Fruit fly (Drosophila melanogaster) whole organism, embryonic: ENCODE results near the gene CLS.

ENCODE experiments used
- Abd-B ChIP-seq: fragments of 200-800 bp; sonication (Bioruptor generic); optimal IDR thresholded peaks from 2 replicates; lab custom pipeline; 2018; ENCODE audit warnings: missing biosample characterization, mild to moderate bottlenecking, missing genetic modification characterization, moderate library complexity
- B-H2 ChIP-seq: fragments of 200-800 bp; sonication (Bioruptor generic); optimal IDR thresholded peaks from 2 replicates; lab custom pipeline; 2018; ENCODE audit warnings: missing biosample characterization, mild to moderate bottlenecking, missing genetic modification characterization
- CG11398 ChIP-seq: fragments of 200-800 bp; sonication (Bioruptor generic); optimal IDR thresholded peaks from 2 replicates; lab custom pipeline; 2016; ENCODE audit warnings: missing biosample characterization, missing genetic modification characterization
- CG11504 ChIP-seq: fragments of 200-800 bp; sonication (Bioruptor generic); optimal IDR thresholded peaks from 3 replicates; lab custom pipeline; 2019; ENCODE audit warnings: missing biosample characterization, mild to moderate bottlenecking, missing genetic modification characterization, moderate library complexity
- CG13123 ChIP-seq: fragments of 200-800 bp; sonication (Bioruptor generic); optimal IDR thresholded peaks from 2 replicates; lab custom pipeline; 2016; ENCODE audit warnings: missing biosample characterization, missing genetic modification characterization
- CG15073 ChIP-seq: fragments of 200-800 bp; sonication (Bioruptor generic); optimal IDR thresholded peaks from 2 replicates; lab custom pipeline; 2016; ENCODE audit warnings: missing biosample characterization, missing genetic modification characterization
- CG1602 ChIP-seq: fragments of 200-800 bp; sonication (Bioruptor generic); optimal IDR thresholded peaks from 3 replicates; lab custom pipeline; 2016; ENCODE audit warnings: missing biosample characterization, missing genetic modification characterization
- CG1603 ChIP-seq: fragments of 200-800 bp; sonication (Bioruptor generic); optimal IDR thresholded peaks from 2 replicates; lab custom pipeline; 2019; ENCODE audit warnings: missing biosample characterization, mild to moderate bottlenecking, missing genetic modification characterization, moderate library complexity
- CG17829 ChIP-seq: fragments of 200-800 bp; optimal IDR thresholded peaks from 2 replicates; lab custom pipeline; 2019; ENCODE audit warnings: missing biosample characterization, mild to moderate bottlenecking, missing genetic modification characterization, moderate library complexity
- CG18011 ChIP-seq: fragments of 200-800 bp; sonication (Bioruptor generic); optimal IDR thresholded peaks from 2 replicates; lab custom pipeline; 2017; ENCODE audit warnings: missing biosample characterization, missing genetic modification characterization, mild to moderate bottlenecking, moderate library complexity, missing genotype
- CG2116 ChIP-seq: fragments of 200-800 bp; sonication (Bioruptor generic); optimal IDR thresholded peaks from 3 replicates; lab custom pipeline; 2018; ENCODE audit warnings: missing biosample characterization, mild to moderate bottlenecking, missing genetic modification characterization
- CG3407 ChIP-seq: fragments of 200-800 bp; sonication (Bioruptor generic); optimal IDR thresholded peaks from 2 replicates; lab custom pipeline; 2018; ENCODE audit warnings: missing biosample characterization, mild to moderate bottlenecking, missing genetic modification characterization
- CG5180 ChIP-seq: fragments of 200-800 bp; sonication (Bioruptor generic); optimal IDR thresholded peaks from 3 replicates; lab custom pipeline; 2017; ENCODE audit warnings: missing biosample characterization, missing genetic modification characterization, mild to moderate bottlenecking, moderate library complexity, missing genetic modification reagents
- CG6175 ChIP-seq: fragments of 200-800 bp; sonication (Bioruptor generic); IDR thresholded peaks from 3 replicates; pipeline ENCODE4 v1.3.6; 2022; ENCODE audit warnings: missing biosample characterization, missing genetic modification characterization
- CG6689 ChIP-seq: fragments of 200-800 bp; sonication (Bioruptor generic); IDR thresholded peaks from 2 replicates; pipeline ENCODE4 v1.3.6; 2022; ENCODE audit warnings: missing biosample characterization, missing genetic modification characterization
- CG7745 ChIP-seq: fragments of 200-800 bp; sonication (Bioruptor generic); optimal IDR thresholded peaks from 2 replicates; lab custom pipeline; 2018; ENCODE audit warnings: missing biosample characterization, mild to moderate bottlenecking, missing genetic modification characterization, moderate library complexity
- CG7786 ChIP-seq: fragments of 200-800 bp; sonication (Bioruptor generic); optimal IDR thresholded peaks from 2 replicates; lab custom pipeline; 2016; ENCODE audit warnings: missing biosample characterization, missing genetic modification characterization
- CG9609 ChIP-seq: fragments of 200-800 bp; sonication (Bioruptor generic); optimal IDR thresholded peaks from 3 replicates; lab custom pipeline; 2016; ENCODE audit warnings: missing biosample characterization, missing genetic modification characterization
- CG9727 ChIP-seq: fragments of 200-800 bp; sonication (Bioruptor generic); optimal IDR thresholded peaks from 3 replicates; lab custom pipeline; 2017; ENCODE audit warnings: missing biosample characterization, mild to moderate bottlenecking, missing genetic modification characterization
- Dll ChIP-seq: fragments of 200-800 bp; sonication (Bioruptor generic); IDR thresholded peaks from 4 replicates; pipeline ENCODE4 v1.3.6; 2022; ENCODE audit warnings: missing biosample characterization, missing genetic modification characterization; ENCODE audit not compliant: partially characterized antibody
- GATAe ChIP-seq: fragments of 200-800 bp; sonication (Bioruptor generic); conservative IDR thresholded peaks from 2 replicates; pipeline ENCODE4 v1.3.6; 2022; ENCODE audit warnings: missing biosample characterization, missing genetic modification characterization
- Hand ChIP-seq: fragments of 200-800 bp; sonication (Bioruptor generic); optimal IDR thresholded peaks from 2 replicates; lab custom pipeline; 2017; ENCODE audit warnings: mild to moderate bottlenecking, missing biosample characterization, missing genetic modification reagents, missing genetic modification characterization
- Hr39 ChIP-seq: fragments of >200 bp; optimal IDR thresholded peaks from 2 replicates; lab custom pipeline; 2017
- Jarid2 ChIP-seq: fragments of 200-800 bp; sonication (Bioruptor generic); optimal IDR thresholded peaks from 3 replicates; lab custom pipeline; 2017; ENCODE audit warnings: mild to moderate bottlenecking, missing biosample characterization, missing genetic modification reagents, missing genetic modification characterization
- MESR4 ChIP-seq: fragments of 200-800 bp; sonication (Bioruptor generic); optimal IDR thresholded peaks from 2 replicates; lab custom pipeline; 2018; ENCODE audit warnings: missing biosample characterization, mild to moderate bottlenecking, missing genetic modification characterization, moderate library complexity
- Nf-YB ChIP-seq: fragments of 200-800 bp; sonication (Bioruptor generic); optimal IDR thresholded peaks from 3 replicates; lab custom pipeline; 2019; ENCODE audit warnings: missing biosample characterization, mild to moderate bottlenecking, missing genetic modification characterization, moderate library complexity
- NfI ChIP-seq: fragments of 200-800 bp; sonication (Bioruptor generic); optimal IDR thresholded peaks from 3 replicates; lab custom pipeline; 2018; ENCODE audit warnings: missing biosample characterization, mild to moderate bottlenecking, missing genetic modification characterization, moderate library complexity
- bcd ChIP-seq: fragments of 200-800 bp; sonication (Bioruptor generic); optimal IDR thresholded peaks from 2 replicates; lab custom pipeline; 2017; ENCODE audit warnings: missing biosample characterization, mild to moderate bottlenecking, missing genetic modification characterization
- bowl ChIP-seq: fragments of 200-800 bp; sonication (Bioruptor generic); IDR thresholded peaks from 2 replicates; pipeline ENCODE4 v1.3.6; 2022; ENCODE audit warnings: missing biosample characterization, missing genetic modification characterization
- chm ChIP-seq: fragments of 200-800 bp; sonication (Bioruptor generic); IDR thresholded peaks from 2 replicates; pipeline ENCODE4 v1.3.6; 2022; ENCODE audit warnings: missing biosample characterization, missing genetic modification characterization
- dmrt99B ChIP-seq: fragments of 200-800 bp; sonication (Bioruptor generic); optimal IDR thresholded peaks from 2 replicates; lab custom pipeline; 2018; ENCODE audit warnings: missing biosample characterization, mild to moderate bottlenecking, missing genetic modification characterization, moderate library complexity
- fru ChIP-seq: fragments of >200 bp; optimal IDR thresholded peaks from 2 replicates; lab custom pipeline; 2017
- gce ChIP-seq: fragments of 200-800 bp; sonication (Bioruptor generic); IDR thresholded peaks from 3 replicates; pipeline ENCODE4 v1.3.6; 2022; ENCODE audit warnings: missing biosample characterization, missing genetic modification characterization
- gt ChIP-seq: fragments of 200-800 bp; sonication (Bioruptor generic); IDR thresholded peaks from 2 replicates; pipeline ENCODE4 v1.3.6; 2022; ENCODE audit warnings: missing biosample characterization, missing genetic modification characterization
- hkb ChIP-seq, 2 experiments: fragments of 200-800 bp in 1 of 2; fragments of >200 bp in 1 of 2; sonication (Bioruptor generic) in 1 of 2; IDR thresholded peaks in 1 of 2; optimal IDR thresholded peaks in 1 of 2; 2 replicates each; pipeline versions ENCODE4 v1.3.6 to Lab custom; 2017 to 2022; ENCODE audit warnings: missing biosample characterization in 1 of 2, missing genetic modification characterization in 1 of 2
- inv ChIP-seq: fragments of 200-800 bp; sonication (Bioruptor generic); IDR thresholded peaks from 2 replicates; pipeline ENCODE4 v1.3.6; 2022; ENCODE audit warnings: missing biosample characterization, missing genetic modification characterization; ENCODE audit not compliant: partially characterized antibody
- kah ChIP-seq: fragments of 200-800 bp; sonication (Bioruptor generic); optimal IDR thresholded peaks from 2 replicates; lab custom pipeline; 2018; ENCODE audit warnings: missing biosample characterization, mild to moderate bottlenecking, missing genetic modification characterization
- lilli ChIP-seq: fragments of 200-800 bp; sonication (Bioruptor generic); optimal IDR thresholded peaks from 3 replicates; lab custom pipeline; 2016; ENCODE audit warnings: missing biosample characterization, missing genetic modification characterization
- mirr ChIP-seq: fragments of 200-800 bp; sonication (Bioruptor generic); optimal IDR thresholded peaks from 3 replicates; lab custom pipeline; 2018; ENCODE audit warnings: missing biosample characterization, mild to moderate bottlenecking, missing genetic modification characterization
- nerfin-2 ChIP-seq: fragments of 200-800 bp; sonication (Bioruptor generic); IDR thresholded peaks from 2 replicates; pipeline ENCODE4 v1.3.6; 2022; ENCODE audit warnings: missing biosample characterization, missing genetic modification characterization; ENCODE audit not compliant: partially characterized antibody
- nmo ChIP-seq: fragments of 200-800 bp; sonication (Bioruptor generic); optimal IDR thresholded peaks from 2 replicates; lab custom pipeline; 2018; ENCODE audit warnings: missing biosample characterization, mild to moderate bottlenecking, missing genetic modification characterization, moderate library complexity
- onecut ChIP-seq: fragments of 200-800 bp; sonication (Bioruptor generic); IDR thresholded peaks from 2 replicates; pipeline ENCODE4 v1.3.6; 2022; ENCODE audit warnings: missing biosample characterization, missing genetic modification characterization
- org-1 ChIP-seq: fragments of 200-800 bp; sonication (Bioruptor generic); optimal IDR thresholded peaks from 2 replicates; lab custom pipeline; 2017; ENCODE audit warnings: missing biosample characterization, missing genetic modification characterization
- psq ChIP-seq: fragments of 200-800 bp; sonication (Bioruptor generic); optimal IDR thresholded peaks from 2 replicates; lab custom pipeline; 2017; ENCODE audit warnings: missing biosample characterization, missing genetic modification characterization
- pzg ChIP-seq: fragments of 200-800 bp; sonication (Bioruptor generic); optimal IDR thresholded peaks from 3 replicates; lab custom pipeline; 2018; ENCODE audit warnings: missing biosample characterization, mild to moderate bottlenecking, missing genetic modification characterization, moderate library complexity
- scrt ChIP-seq: fragments of 200-800 bp; sonication (Bioruptor generic); optimal IDR thresholded peaks from 2 replicates; lab custom pipeline; 2018; ENCODE audit warnings: missing biosample characterization, mild to moderate bottlenecking, missing genetic modification characterization, moderate library complexity
- sima ChIP-seq: fragments of 200-800 bp; sonication (Bioruptor generic); optimal IDR thresholded peaks from 2 replicates; lab custom pipeline; 2016; ENCODE audit warnings: missing biosample characterization, missing genetic modification characterization
- stwl ChIP-seq: fragments of 200-800 bp; sonication (Bioruptor generic); optimal IDR thresholded peaks from 3 replicates; lab custom pipeline; 2018; ENCODE audit warnings: missing biosample characterization, mild to moderate bottlenecking, missing genetic modification characterization, moderate library complexity
- vfl ChIP-seq: fragments of 200-800 bp; sonication (Bioruptor generic); optimal IDR thresholded peaks from 2 replicates; lab custom pipeline; 2016; ENCODE audit warnings: missing biosample characterization, missing genetic modification characterization
- yki ChIP-seq: fragments of >200 bp; optimal IDR thresholded peaks from 3 replicates; lab custom pipeline; 2018
- z ChIP-seq: fragments of 200-800 bp; sonication (Bioruptor generic); IDR thresholded peaks from 3 replicates; pipeline ENCODE4 v1.3.6; 2022; ENCODE audit warnings: missing biosample characterization, missing genetic modification characterization

The CLS gene

DNA sequence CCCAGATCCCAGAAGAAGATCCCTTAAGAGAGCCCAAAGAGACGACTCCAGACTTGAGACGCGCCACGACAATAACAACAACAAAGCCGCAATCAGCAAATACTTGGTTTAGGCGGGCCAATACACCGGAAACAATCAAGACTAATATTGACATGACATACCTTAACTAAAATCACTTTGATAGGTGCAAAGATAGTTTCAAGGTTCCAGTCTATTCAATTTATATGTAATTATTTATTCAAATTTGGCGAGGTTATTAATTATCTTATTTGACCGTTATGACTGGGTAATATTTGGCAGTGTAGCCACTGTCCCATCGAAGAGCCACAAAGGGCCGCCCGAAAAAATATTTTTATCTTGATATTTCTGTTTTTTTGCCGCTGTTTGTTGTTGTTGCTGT, 46.7 kb downstream of the CLS start (continued):
- TF ChIP-seq nerfin-2 (no peak), fru (lab: Kevin White, UChicago) (no peak), vfl (GFP tag; lab: Kevin White, UChicago) (no peak), psq (GFP tag; lab: Kevin White, UChicago) (no peak), NfI (no peak), bowl (GFP tag; lab: Robert Waterston, UW) (no peak), CG17829 (tag; lab: Kevin White, UChicago) (peak; percentile 77), CG11398 (no peak), CG13123 (GFP tag; lab: Kevin White, UChicago) (no peak), gt (GFP tag; lab: Robert Waterston, UW) (0 out of 2 replicates have a peak, but pooled peaks have one; percentile 30), scrt (GFP tag; lab: Kevin White, UChicago) (no peak), CG6689 (GFP tag; lab: Robert Waterston, UW) (peak; percentile 66), CG7786 (no peak), GATAe (no peak), CG2116 (GFP tag; lab: Kevin White, UChicago) (no peak), gce (GFP tag; lab: Robert Waterston, UW) (0 out of 3 replicates have a peak, but pooled peaks have one; percentile 23), lilli (GFP tag; lab: Kevin White, UChicago) (peak; percentile 48), mirr (GFP tag; lab: Kevin White, UChicago) (no peak), onecut (GFP tag; lab: Robert Waterston, UW) (0 out of 2 replicates have a peak, but pooled peaks have one; percentile 18), CG9727 (GFP tag; lab: Kevin White, UChicago) (peak; percentile 75), chm (peak; percentile 49; the same call in 1 of the 2 replicates), yki (no peak), Abd-B (peak; percentile 42), MESR4 (GFP tag; lab: Kevin White, UChicago) (no peak), CG11504 (tag; lab: Kevin White, UChicago) (peak; percentile 76), CG6175 (GFP tag; lab: Robert Waterston, UW) (no peak), CG3407 (peak; percentile 16), Nf-YB (peak; percentile 8), CG9609 (GFP tag; lab: Kevin White, UChicago) (peak; percentile 2), CG18011 (GFP tag; lab: Kevin White, UChicago) (no peak), org-1 (GFP tag; lab: Kevin White, UChicago) (peak; percentile 35), Jarid2 (GFP tag; lab: Kevin White, UChicago) (no peak), B-H2 (GFP tag; lab: Kevin White, UChicago) (no peak), inv (no peak), CG1603 (peak; percentile 76), CG7745 (tag; lab: Kevin White, UChicago) (no peak), stwl (tag; lab: Kevin White, UChicago) (peak; percentile 18), Dll (GFP tag; lab: Robert Waterston, UW) (no peak), Hr39 (lab: Kevin White, UChicago) (no peak), kah (GFP tag; lab: Kevin White, UChicago) (no peak), z (GFP tag; lab: Robert Waterston, UW) (no peak), CG15073 (GFP tag; lab: Kevin White, UChicago) (no peak), hkb (optimal IDR thresholded peaks at IDR 0.05; lab: Kevin White, UChicago) (no peak), hkb (GFP tag; IDR thresholded peaks at IDR 0.05; lab: Robert Waterston, UW) (peak; percentile 64; the same call in 1 of the 2 replicates), nmo (GFP tag; lab: Kevin White, UChicago) (peak; percentile 62), Hand (GFP tag; lab: Kevin White, UChicago) (no peak), bcd (GFP tag; lab: Kevin White, UChicago) (peak; percentile 27), dmrt99B (tag; lab: Kevin White, UChicago) (peak; percentile 67), pzg (GFP tag; lab: Kevin White, UChicago) (no peak), CG5180 (GFP tag; lab: Kevin White, UChicago) (no peak), CG1602 (peak; percentile 43), sima (no peak)
